Worm (Caenorhabditis elegans) whole organism, L3 larva: ENCODE results near the gene dod-19.

Experiments used
- ama-1 ChIP-seq: fragments of 150-350 bp; optimal IDR thresholded peaks from 2 replicates; lab custom pipeline; 2018
- ceh-16 ChIP-seq: sonication (generic microtip); optimal IDR thresholded peaks from 2 replicates; lab custom pipeline; 2017; ENCODE audit warnings: missing biosample characterization, missing genetic modification characterization
- ceh-82 ChIP-seq: fragments of 150-350 bp; optimal IDR thresholded peaks from 2 replicates; lab custom pipeline; 2014; ENCODE audit warnings: missing biosample characterization, missing genetic modification characterization
- daf-12 ChIP-seq: fragments of 150-350 bp; optimal IDR thresholded peaks from 2 replicates; lab custom pipeline; 2014; ENCODE audit warnings: missing biosample characterization, missing genetic modification reagents, missing genetic modification characterization
- lin-39 ChIP-seq: fragments of 150-350 bp; optimal IDR thresholded peaks from 2 replicates; lab custom pipeline; 2018; ENCODE audit warnings: missing biosample characterization, missing genetic modification reagents, missing genetic modification characterization
- nhr-77 ChIP-seq: fragments of 150-350 bp; optimal IDR thresholded peaks from 2 replicates; lab custom pipeline; 2014; ENCODE audit warnings: missing biosample characterization, missing genetic modification characterization
- pqm-1 ChIP-seq: fragments of 150-350 bp; optimal IDR thresholded peaks from 2 replicates; lab custom pipeline; 2017; ENCODE audit warnings: missing biosample characterization, missing genetic modification characterization, inconsistent platforms
- unc-39 ChIP-seq: sonication (generic microtip); optimal IDR thresholded peaks from 4 replicates; lab custom pipeline; 2017; ENCODE audit warnings: missing biosample characterization, missing genetic modification characterization
- ztf-11 ChIP-seq: fragments of 150-350 bp; optimal IDR thresholded peaks from 2 replicates; lab custom pipeline; 2014; ENCODE audit warnings: missing biosample characterization, missing genetic modification characterization

- TF ChIP-seq nhr-77 (no peak), ztf-11 (tag; lab: Kevin White, UChicago) (no peak), unc-39 (tag; lab: Kevin White, UChicago) (no peak), daf-12 (tag; lab: Kevin White, UChicago) (no peak), ama-1 (lab: Kevin White, UChicago) (no peak), lin-39 (tag; lab: Kevin White, UChicago) (no peak), ceh-82 (tag; lab: Kevin White, UChicago) (no peak), ceh-16 (tag; lab: Kevin White, UChicago) (no peak), pqm-1 (tag; lab: Kevin White, UChicago) (no peak)
Observed at ce11 chrV:403028-403427, 11.5 kb downstream of the dod-19 start, which contains the start of gene srh-62.
